Fruit fly (Drosophila melanogaster) whole organism, embryonic: ENCODE data around the gene CG17127.
A peak's percentile ranks its signal among the peaks of the same experiment; 100 is the strongest.

Experiments
- B-H1 ChIP-seq: fragments of 200-800 bp; sonication (Bioruptor generic); IDR thresholded peaks from 3 replicates; pipeline ENCODE4 v1.3.6; 2022; ENCODE audit warnings: missing biosample characterization, missing genetic modification characterization
- Bteb2 ChIP-seq: fragments of 200-800 bp; sonication (Bioruptor generic); optimal IDR thresholded peaks from 2 replicates; lab custom pipeline; 2016; ENCODE audit warnings: missing biosample characterization, missing genetic modification characterization
- CG1024 ChIP-seq: fragments of 200-800 bp; sonication (Bioruptor generic); IDR thresholded peaks from 2 replicates; pipeline ENCODE4 v1.3.6; 2022; ENCODE audit warnings: missing biosample characterization, missing genetic modification characterization
- CG10366 ChIP-seq: fragments of 200-800 bp; sonication (Bioruptor generic); IDR thresholded peaks from 2 replicates; pipeline ENCODE4 v1.3.6; 2022; ENCODE audit warnings: missing biosample characterization, missing genetic modification characterization
- CG11504 ChIP-seq: fragments of 200-800 bp; sonication (Bioruptor generic); optimal IDR thresholded peaks from 3 replicates; lab custom pipeline; 2019; ENCODE audit warnings: missing biosample characterization, mild to moderate bottlenecking, missing genetic modification characterization, moderate library complexity
- CG11723 ChIP-seq: fragments of 200-800 bp; sonication (Bioruptor generic); optimal IDR thresholded peaks from 2 replicates; lab custom pipeline; 2017; ENCODE audit warnings: missing biosample characterization, mild to moderate bottlenecking, missing genetic modification characterization
- CG12219 ChIP-seq: fragments of 200-800 bp; sonication (Bioruptor generic); optimal IDR thresholded peaks from 3 replicates; lab custom pipeline; 2018; ENCODE audit warnings: missing biosample characterization, mild to moderate bottlenecking, missing genetic modification characterization
- CG12744 ChIP-seq: fragments of 200-800 bp; sonication (Bioruptor generic); optimal IDR thresholded peaks from 2 replicates; lab custom pipeline; 2016; ENCODE audit warnings: missing biosample characterization, missing genetic modification characterization
- CG13296 ChIP-seq: fragments of 200-800 bp; sonication (Bioruptor generic); optimal IDR thresholded peaks from 3 replicates; lab custom pipeline; 2018; ENCODE audit warnings: missing biosample characterization, mild to moderate bottlenecking, missing genetic modification characterization
- CG17802 ChIP-seq: fragments of 200-800 bp; sonication (Bioruptor generic); optimal IDR thresholded peaks from 2 replicates; lab custom pipeline; 2018; ENCODE audit warnings: missing biosample characterization, mild to moderate bottlenecking, missing genetic modification characterization, moderate library complexity
- CG2889 ChIP-seq: fragments of 200-800 bp; sonication (Bioruptor generic); IDR thresholded peaks from 3 replicates; pipeline ENCODE4 v1.3.6; 2022; ENCODE audit warnings: missing biosample characterization, missing genetic modification characterization
- CG30403 ChIP-seq: fragments of 200-800 bp; sonication (Bioruptor generic); optimal IDR thresholded peaks from 3 replicates; lab custom pipeline; 2016; ENCODE audit warnings: missing biosample characterization, missing genetic modification characterization
- CG4360 ChIP-seq: fragments of 200-800 bp; sonication (Bioruptor generic); IDR thresholded peaks from 2 replicates; pipeline ENCODE4 v1.3.6; 2022; ENCODE audit warnings: missing biosample characterization, missing genetic modification characterization
- CG5245 ChIP-seq: fragments of 200-800 bp; sonication (Bioruptor generic); optimal IDR thresholded peaks from 3 replicates; lab custom pipeline; 2016; ENCODE audit warnings: missing biosample characterization, missing genetic modification characterization
- CG6175 ChIP-seq: fragments of 200-800 bp; sonication (Bioruptor generic); IDR thresholded peaks from 3 replicates; pipeline ENCODE4 v1.3.6; 2022; ENCODE audit warnings: missing biosample characterization, missing genetic modification characterization
- CG7357 ChIP-seq: fragments of 200-800 bp; sonication (Bioruptor generic); IDR thresholded peaks from 3 replicates; pipeline ENCODE4 v1.3.6; 2022; ENCODE audit warnings: missing biosample characterization, missing genetic modification characterization
- CG7745 ChIP-seq: fragments of 200-800 bp; sonication (Bioruptor generic); optimal IDR thresholded peaks from 2 replicates; lab custom pipeline; 2018; ENCODE audit warnings: missing biosample characterization, mild to moderate bottlenecking, missing genetic modification characterization, moderate library complexity
- CG8281 ChIP-seq: fragments of 200-800 bp; sonication (Bioruptor generic); optimal IDR thresholded peaks from 2 replicates; lab custom pipeline; 2018; ENCODE audit warnings: missing biosample characterization, mild to moderate bottlenecking, missing genetic modification characterization, moderate library complexity
- CG8290 ChIP-seq, 3 experiments: fragments of 200-800 bp; sonication (Bioruptor generic); optimal IDR thresholded peaks; 2 replicates each; lab custom pipeline; 2016 to 2019; ENCODE audit warnings: missing biosample characterization in 3 of 3, missing genetic modification characterization in 3 of 3, mild to moderate bottlenecking in 2 of 3, moderate library complexity in 1 of 3
- CG9727 ChIP-seq: fragments of 200-800 bp; sonication (Bioruptor generic); optimal IDR thresholded peaks from 3 replicates; lab custom pipeline; 2017; ENCODE audit warnings: missing biosample characterization, mild to moderate bottlenecking, missing genetic modification characterization
- D ChIP-seq, 2 experiments: fragments of 200-800 bp in 1 of 2; fragments of >200 bp in 1 of 2; sonication (Bioruptor generic) in 1 of 2; optimal IDR thresholded peaks; 2 replicates in 1 of 2; 3 replicates in 1 of 2; lab custom pipeline; 2017; ENCODE audit warnings: mild to moderate bottlenecking in 1 of 2, missing biosample characterization in 1 of 2, missing genetic modification characterization in 1 of 2, missing genetic modification reagents in 1 of 2
- Dfd ChIP-seq, 2 experiments: fragments of >200 bp; optimal IDR thresholded peaks; 2 replicates each; lab custom pipeline; 2017; ENCODE audit warnings: missing biosample characterization in 2 of 2, missing genetic modification characterization in 2 of 2
- Ets65A ChIP-seq: fragments of 200-800 bp; sonication (Bioruptor generic); peaks from one replicate; lab custom pipeline; 2016; ENCODE audit warnings: missing biosample characterization, missing genetic modification characterization
- Hsf ChIP-seq: fragments of 200-800 bp; sonication (Bioruptor generic); optimal IDR thresholded peaks from 3 replicates; lab custom pipeline; 2016; ENCODE audit warnings: missing biosample characterization, missing genetic modification characterization
- Lim3 ChIP-seq: fragments of 200-800 bp; sonication (Bioruptor generic); IDR thresholded peaks from 2 replicates; pipeline ENCODE4 v1.3.6; 2022; ENCODE audit warnings: missing biosample characterization, missing genetic modification characterization
- NC2β ChIP-seq: fragments of 200-800 bp; sonication (Bioruptor generic); optimal IDR thresholded peaks from 2 replicates; lab custom pipeline; 2016; ENCODE audit warnings: missing biosample characterization, missing genetic modification characterization
- Nf-YC ChIP-seq: fragments of 200-800 bp; optimal IDR thresholded peaks from 3 replicates; lab custom pipeline; 2019; ENCODE audit warnings: missing biosample characterization, mild to moderate bottlenecking, missing genetic modification characterization, moderate library complexity
- Trl ChIP-seq, 3 experiments: fragments of >200 bp in 2 of 3; fragments of 200-800 bp in 1 of 3; sonication (Bioruptor generic) in 1 of 3; optimal IDR thresholded peaks; 2 replicates in 1 of 3; 3 replicates in 2 of 3; lab custom pipeline; 2016 to 2017; ENCODE audit warnings: missing biosample characterization in 1 of 3, missing genetic modification characterization in 1 of 3
- al ChIP-seq: fragments of 200-800 bp; sonication (Bioruptor generic); IDR thresholded peaks from 2 replicates; pipeline ENCODE4 v1.3.6; 2022; ENCODE audit warnings: missing biosample characterization, missing genetic modification characterization
- bsh ChIP-seq, 2 experiments: fragments of 200-800 bp; sonication (Bioruptor generic); optimal IDR thresholded peaks; 2 replicates each; lab custom pipeline; 2017 to 2018; ENCODE audit warnings: mild to moderate bottlenecking in 2 of 2, missing biosample characterization in 2 of 2, missing genetic modification characterization in 2 of 2, moderate library complexity in 1 of 2
- cg ChIP-seq: fragments of 200-800 bp; sonication (Bioruptor generic); optimal IDR thresholded peaks from 3 replicates; lab custom pipeline; 2019; ENCODE audit warnings: missing biosample characterization, mild to moderate bottlenecking, missing genetic modification characterization, moderate library complexity
- chinmo ChIP-seq: fragments of 200-800 bp; sonication (Bioruptor generic); IDR thresholded peaks from 4 replicates; pipeline ENCODE4 v1.3.6; 2022; ENCODE audit warnings: missing biosample characterization, missing genetic modification characterization; ENCODE audit not compliant: partially characterized antibody
- cwo ChIP-seq: fragments of 200-800 bp; sonication (Bioruptor generic); optimal IDR thresholded peaks from 3 replicates; lab custom pipeline; 2017; ENCODE audit warnings: missing biosample characterization, missing genetic modification characterization, mild to moderate bottlenecking, moderate library complexity, missing genetic modification reagents
- esg ChIP-seq: fragments of 200-800 bp; sonication (Bioruptor generic); conservative IDR thresholded peaks from 2 replicates; pipeline ENCODE4 v1.3.6; 2022; ENCODE audit warnings: missing biosample characterization, missing genetic modification characterization
- exex ChIP-seq: fragments of 200-800 bp; sonication (Bioruptor generic); optimal IDR thresholded peaks from 4 replicates; lab custom pipeline; 2018; ENCODE audit warnings: missing biosample characterization, mild to moderate bottlenecking, missing genetic modification characterization, moderate library complexity
- fu2 ChIP-seq: fragments of 200-800 bp; sonication (Bioruptor generic); optimal IDR thresholded peaks from 2 replicates; lab custom pipeline; 2016; ENCODE audit warnings: missing biosample characterization, missing genetic modification characterization
- ham ChIP-seq: fragments of 200-800 bp; sonication (Bioruptor generic); IDR thresholded peaks from 2 replicates; pipeline ENCODE4 v1.3.6; 2022; ENCODE audit warnings: missing biosample characterization, missing genetic modification characterization
- kah ChIP-seq: fragments of 200-800 bp; sonication (Bioruptor generic); optimal IDR thresholded peaks from 2 replicates; lab custom pipeline; 2018; ENCODE audit warnings: missing biosample characterization, mild to moderate bottlenecking, missing genetic modification characterization
- kay ChIP-seq: fragments of 200-800 bp; sonication (Bioruptor generic); optimal IDR thresholded peaks from 2 replicates; lab custom pipeline; 2016; ENCODE audit warnings: missing biosample characterization, missing genetic modification characterization
- ken ChIP-seq: fragments of 200-800 bp; sonication (Bioruptor generic); IDR thresholded peaks from 3 replicates; pipeline ENCODE4 v1.3.6; 2022; ENCODE audit warnings: missing biosample characterization, missing genetic modification characterization
- otp ChIP-seq: fragments of 200-800 bp; sonication (Bioruptor generic); IDR thresholded peaks from 3 replicates; pipeline ENCODE4, ENCODE4 v1.3.6; 2022; ENCODE audit warnings: missing biosample characterization, missing genetic modification characterization
- p53 ChIP-seq: fragments of 200-800 bp; sonication (Bioruptor generic); optimal IDR thresholded peaks from 2 replicates; lab custom pipeline; 2016; ENCODE audit warnings: missing biosample characterization, missing genetic modification characterization
- slou ChIP-seq: fragments of 200-800 bp; sonication (Bioruptor generic); optimal IDR thresholded peaks from 3 replicates; lab custom pipeline; 2016; ENCODE audit warnings: missing biosample characterization, missing genetic modification characterization
- tgo ChIP-seq: fragments of 200-800 bp; sonication (Bioruptor generic); IDR thresholded peaks from 3 replicates; pipeline ENCODE4 v1.3.6; 2022; ENCODE audit warnings: missing biosample characterization, missing genetic modification characterization
- tna ChIP-seq: fragments of 200-800 bp; sonication (Bioruptor generic); IDR thresholded peaks from 2 replicates; pipeline ENCODE4 v1.3.6; 2022; ENCODE audit warnings: missing biosample characterization, missing genetic modification characterization; ENCODE audit not compliant: partially characterized antibody
- vnd ChIP-seq: fragments of 200-800 bp; sonication (Bioruptor generic); IDR thresholded peaks from 3 replicates; pipeline ENCODE4 v1.3.6; 2022; ENCODE audit warnings: missing biosample characterization, missing genetic modification characterization; ENCODE audit not compliant: partially characterized antibody
- z ChIP-seq: fragments of 200-800 bp; sonication (Bioruptor generic); IDR thresholded peaks from 3 replicates; pipeline ENCODE4 v1.3.6; 2022; ENCODE audit warnings: missing biosample characterization, missing genetic modification characterization
- zen ChIP-seq: fragments of 200-800 bp; sonication (Bioruptor generic); optimal IDR thresholded peaks from 3 replicates; lab custom pipeline; 2018; ENCODE audit warnings: missing biosample characterization, mild to moderate bottlenecking, missing genetic modification characterization, moderate library complexity

CG17127 gene

dm6 chr2L:10751879-10752620 lies 18.6 kb upstream of the CG17127 start (continued):
- TF ChIP-seq Trl (optimal IDR thresholded peaks at IDR 0.05; lab: Kevin White, UChicago) (no peak), Trl (GFP tag; optimal IDR thresholded peaks at IDR 0.05; lab: Kevin White, UChicago) (peak; percentile 94), vnd (GFP tag; lab: Robert Waterston, UW) (no peak), Lim3 (no peak), CG7357 (GFP tag; lab: Robert Waterston, UW) (peak; percentile 48; the same call in 2 of the 3 replicates), CG11504 (peak; percentile 78), CG6175 (peak; percentile 55; the same call in 1 of the 3 replicates), tna (no peak), CG4360 (GFP tag; lab: Robert Waterston, UW) (peak; percentile 81), NC2β (GFP tag; lab: Kevin White, UChicago) (peak; percentile 95), CG12219 (GFP tag; lab: Kevin White, UChicago) (peak; percentile 79), CG8290 (GFP tag; optimal IDR thresholded peaks at IDR 0.05; lab: Kevin White, UChicago) (peak; percentile 91), CG8290 (tag; optimal IDR thresholded peaks at IDR 0.05; lab: Kevin White, UChicago) (peak; percentile 95 to 96), Bteb2 (GFP tag; lab: Kevin White, UChicago) (peak; percentile 53), ham (GFP tag; lab: Robert Waterston, UW) (no peak), CG13296 (GFP tag; lab: Kevin White, UChicago) (peak; percentile 77), z (GFP tag; lab: Robert Waterston, UW) (peak; percentile 68), Nf-YC (tag; lab: Kevin White, UChicago) (peak; percentile 3), CG17802 (tag; lab: Kevin White, UChicago) (peak; percentile 77), fu2 (GFP tag; lab: Kevin White, UChicago) (peak; percentile 60), al (GFP tag; lab: Robert Waterston, UW) (no peak), ken (GFP tag; lab: Robert Waterston, UW) (peak; percentile 75), D (optimal IDR thresholded peaks at IDR 0.05; lab: Kevin White, UChicago) (no peak), D (GFP tag; optimal IDR thresholded peaks at IDR 0.05; lab: Kevin White, UChicago) (peak; percentile 93), Hsf (GFP tag; lab: Kevin White, UChicago) (peak; percentile 78), CG7745 (tag; lab: Kevin White, UChicago) (peak; percentile 93), CG5245 (peak; percentile 84), Ets65A (GFP tag; lab: Kevin White, UChicago) (peak; percentile 91), CG8281 (tag; lab: Kevin White, UChicago) (peak; percentile 78), CG9727 (GFP tag; lab: Kevin White, UChicago) (peak; percentile 96), exex (tag; lab: Kevin White, UChicago) (peak; percentile 60), cg (GFP tag; lab: Kevin White, UChicago) (peak; percentile 45), otp (GFP tag; lab: Robert Waterston, UW) (peak; percentile 95), bsh (GFP tag; optimal IDR thresholded peaks at IDR 0.05; lab: Kevin White, UChicago) (peak in 1 of 2 experiments; percentile 95), p53 (GFP tag; lab: Kevin White, UChicago) (peak; percentile 82), CG1024 (GFP tag; lab: Robert Waterston, UW) (peak; percentile 89), kah (GFP tag; lab: Kevin White, UChicago) (peak; percentile 68), CG11723 (peak; percentile 91), tgo (GFP tag; lab: Robert Waterston, UW) (peak; percentile 58; the same call in 2 of the 3 replicates), Dfd (GFP tag; optimal IDR thresholded peaks at IDR 0.05; lab: Kevin White, UChicago) (no peak), B-H1 (GFP tag; lab: Robert Waterston, UW) (peak; percentile 55; the same call in 2 of the 3 replicates), chinmo (GFP tag; lab: Robert Waterston, UW) (0 out of 4 replicates have a peak, but pooled peaks have one; percentile 56), cwo (peak; percentile 39), CG30403 (peak; percentile 28), slou (peak; percentile 68), CG10366 (GFP tag; lab: Robert Waterston, UW) (peak; percentile 46; the same call in 1 of the 2 replicates), zen (tag; lab: Kevin White, UChicago) (peak; percentile 70), CG2889 (GFP tag; lab: Robert Waterston, UW) (no peak), esg (no peak), kay (peak; percentile 86), CG12744 (GFP tag; lab: Kevin White, UChicago) (peak; percentile 84)
